Fruit fly (Drosophila melanogaster) whole organism, embryonic: ENCODE data around the gene CG15449.

Experiments
- Atf3 ChIP-seq: fragments of 200-800 bp; sonication (Bioruptor generic); optimal IDR thresholded peaks from 3 replicates; lab custom pipeline; 2016; ENCODE audit warnings: missing biosample characterization, missing genetic modification characterization
- Awh ChIP-seq: fragments of 200-800 bp; sonication (Bioruptor generic); IDR thresholded peaks from 2 replicates; pipeline ENCODE4, ENCODE4 v1.3.6; 2022; ENCODE audit warnings: missing biosample characterization, missing genetic modification characterization
- CG10321 ChIP-seq: fragments of 200-800 bp; sonication (Bioruptor generic); IDR thresholded peaks from 2 replicates; pipeline ENCODE4 v1.3.6; 2022; ENCODE audit warnings: missing biosample characterization, missing genetic modification characterization
- CG10543 ChIP-seq: fragments of 200-800 bp; sonication (Bioruptor generic); optimal IDR thresholded peaks from 3 replicates; lab custom pipeline; 2017; ENCODE audit warnings: missing biosample characterization, mild to moderate bottlenecking, missing genetic modification characterization, moderate library complexity
- CG11247 ChIP-seq: fragments of 200-800 bp; sonication (Bioruptor generic); IDR thresholded peaks from 2 replicates; pipeline ENCODE4 v1.3.6; 2022; ENCODE audit warnings: missing biosample characterization, missing genetic modification characterization
- CG12236 ChIP-seq: fragments of 200-800 bp; sonication (Bioruptor generic); optimal IDR thresholded peaks from 2 replicates; lab custom pipeline; 2016; ENCODE audit warnings: missing biosample characterization, missing genetic modification characterization
- CG13123 ChIP-seq: fragments of 200-800 bp; sonication (Bioruptor generic); optimal IDR thresholded peaks from 2 replicates; lab custom pipeline; 2016; ENCODE audit warnings: missing biosample characterization, missing genetic modification characterization
- CG13424 ChIP-seq: fragments of 200-800 bp; sonication (Bioruptor generic); optimal IDR thresholded peaks from 2 replicates; lab custom pipeline; 2019; ENCODE audit warnings: missing biosample characterization, mild to moderate bottlenecking, missing genetic modification characterization, moderate library complexity
- CG15479 ChIP-seq: fragments of 200-800 bp; sonication (Bioruptor generic); optimal IDR thresholded peaks from 3 replicates; lab custom pipeline; 2019; ENCODE audit warnings: missing biosample characterization, mild to moderate bottlenecking, missing genetic modification characterization, moderate library complexity
- CG16863 ChIP-seq: fragments of 200-800 bp; sonication (Bioruptor generic); optimal IDR thresholded peaks from 3 replicates; lab custom pipeline; 2016; ENCODE audit warnings: missing biosample characterization, missing genetic modification characterization
- CG31388 ChIP-seq: fragments of 200-800 bp; sonication (Bioruptor generic); optimal IDR thresholded peaks from 2 replicates; lab custom pipeline; 2016; ENCODE audit warnings: missing biosample characterization, missing genetic modification characterization
- CG32767 ChIP-seq: fragments of 200-800 bp; sonication (Bioruptor generic); IDR thresholded peaks from 2 replicates; pipeline ENCODE4 v1.3.6; 2022; ENCODE audit warnings: missing biosample characterization, missing genetic modification characterization
- CG34224 ChIP-seq: fragments of 200-800 bp; sonication (Bioruptor generic); IDR thresholded peaks from 3 replicates; pipeline ENCODE4 v1.3.6; 2022; ENCODE audit warnings: missing biosample characterization, missing genetic modification characterization; ENCODE audit not compliant: partially characterized antibody
- CG4617 ChIP-seq: fragments of 200-800 bp; sonication (Bioruptor generic); optimal IDR thresholded peaks from 3 replicates; lab custom pipeline; 2016; ENCODE audit warnings: missing biosample characterization, missing genetic modification characterization, borderline replicate concordance
- CG6654 ChIP-seq: fragments of 200-800 bp; sonication (Bioruptor generic); optimal IDR thresholded peaks from 2 replicates; lab custom pipeline; 2017; ENCODE audit warnings: missing biosample characterization, mild to moderate bottlenecking, missing genetic modification characterization
- CG7963 ChIP-seq: fragments of 200-800 bp; sonication (Bioruptor generic); IDR thresholded peaks from 3 replicates; pipeline ENCODE4 v1.3.6; 2022; ENCODE audit warnings: missing biosample characterization, missing genetic modification characterization; ENCODE audit not compliant: partially characterized antibody
- CG8290 ChIP-seq, 3 experiments: fragments of 200-800 bp; sonication (Bioruptor generic); optimal IDR thresholded peaks; 2 replicates each; lab custom pipeline; 2016 to 2019; ENCODE audit warnings: missing biosample characterization in 3 of 3, missing genetic modification characterization in 3 of 3, mild to moderate bottlenecking in 2 of 3, moderate library complexity in 1 of 3
- CG8359 ChIP-seq: fragments of 200-800 bp; sonication (Bioruptor generic); optimal IDR thresholded peaks from 2 replicates; lab custom pipeline; 2017; ENCODE audit warnings: missing biosample characterization, mild to moderate bottlenecking, missing genetic modification characterization, borderline replicate concordance
- CoRest ChIP-seq: fragments of 200-800 bp; sonication (Bioruptor generic); optimal IDR thresholded peaks from 3 replicates; lab custom pipeline; 2018; ENCODE audit warnings: missing biosample characterization, mild to moderate bottlenecking, missing genetic modification characterization, moderate library complexity
- D19B ChIP-seq: fragments of 200-800 bp; sonication (Bioruptor generic); optimal IDR thresholded peaks from 2 replicates; lab custom pipeline; 2017; ENCODE audit warnings: missing biosample characterization, mild to moderate bottlenecking, missing genetic modification characterization
- E2f2 ChIP-seq: fragments of 200-800 bp; sonication (Bioruptor generic); IDR thresholded peaks from 2 replicates; pipeline ENCODE4 v1.3.6; 2022; ENCODE audit warnings: missing biosample characterization, missing genetic modification characterization
- Ets97D ChIP-seq: fragments of 200-800 bp; sonication (Bioruptor generic); optimal IDR thresholded peaks from 3 replicates; lab custom pipeline; 2016; ENCODE audit warnings: missing biosample characterization, missing genetic modification characterization
- HLH54F ChIP-seq: fragments of 200-800 bp; sonication (Bioruptor generic); optimal IDR thresholded peaks from 3 replicates; lab custom pipeline; 2016; ENCODE audit warnings: missing biosample characterization, missing genetic modification characterization
- Jarid2 ChIP-seq: fragments of 200-800 bp; sonication (Bioruptor generic); optimal IDR thresholded peaks from 3 replicates; lab custom pipeline; 2017; ENCODE audit warnings: mild to moderate bottlenecking, missing biosample characterization, missing genetic modification reagents, missing genetic modification characterization
- Kr ChIP-seq: fragments of 200-800 bp; sonication (Bioruptor generic); optimal IDR thresholded peaks from 2 replicates; lab custom pipeline; 2017; ENCODE audit warnings: missing biosample characterization, mild to moderate bottlenecking, missing genetic modification characterization
- Mad ChIP-seq: fragments of 200-800 bp; sonication (Bioruptor generic); optimal IDR thresholded peaks from 2 replicates; lab custom pipeline; 2016; ENCODE audit warnings: missing biosample characterization, missing genetic modification characterization
- Med ChIP-seq: fragments of 200-800 bp; sonication (Bioruptor generic); peaks from one replicate; lab custom pipeline; 2016; ENCODE audit warnings: missing biosample characterization, missing genetic modification characterization, mild to moderate bottlenecking, inconsistent platforms, moderate library complexity
- NC2β ChIP-seq: fragments of 200-800 bp; sonication (Bioruptor generic); optimal IDR thresholded peaks from 2 replicates; lab custom pipeline; 2016; ENCODE audit warnings: missing biosample characterization, missing genetic modification characterization
- Poxn ChIP-seq: fragments of 200-800 bp; sonication (Bioruptor generic); IDR thresholded peaks from 2 replicates; pipeline ENCODE4 v1.3.6; 2022; ENCODE audit warnings: missing biosample characterization, missing genetic modification characterization
- Scr ChIP-seq: fragments of 200-800 bp; sonication (Bioruptor generic); IDR thresholded peaks from 2 replicates; pipeline ENCODE4 v1.3.6; 2022; ENCODE audit warnings: missing biosample characterization, missing genetic modification characterization; ENCODE audit not compliant: partially characterized antibody
- Sry-δ ChIP-seq: fragments of 200-800 bp; sonication (Bioruptor generic); optimal IDR thresholded peaks from 2 replicates; lab custom pipeline; 2016; ENCODE audit warnings: missing biosample characterization, missing genetic modification characterization
- Xrp1 ChIP-seq: fragments of 200-800 bp; sonication (Bioruptor generic); IDR thresholded peaks from 2 replicates; pipeline ENCODE4 v1.3.6; 2022; ENCODE audit warnings: missing biosample characterization, missing genetic modification characterization
- abd-A ChIP-seq: fragments of 200-800 bp; sonication (Bioruptor generic); optimal IDR thresholded peaks from 3 replicates; lab custom pipeline; 2019; ENCODE audit warnings: missing biosample characterization, mild to moderate bottlenecking, missing genetic modification characterization, moderate library complexity
- dmrt99B ChIP-seq: fragments of 200-800 bp; sonication (Bioruptor generic); optimal IDR thresholded peaks from 2 replicates; lab custom pipeline; 2018; ENCODE audit warnings: missing biosample characterization, mild to moderate bottlenecking, missing genetic modification characterization, moderate library complexity
- emc ChIP-seq: fragments of 200-800 bp; sonication (Bioruptor generic); optimal IDR thresholded peaks from 2 replicates; lab custom pipeline; 2016; ENCODE audit warnings: missing biosample characterization, missing genetic modification characterization
- eve ChIP-seq, 2 experiments: fragments of >200 bp; optimal IDR thresholded peaks; 2 replicates each; lab custom pipeline; 2017; ENCODE audit warnings: missing biosample characterization in 2 of 2, missing genetic modification characterization in 2 of 2
- exex ChIP-seq: fragments of 200-800 bp; sonication (Bioruptor generic); optimal IDR thresholded peaks from 4 replicates; lab custom pipeline; 2018; ENCODE audit warnings: missing biosample characterization, mild to moderate bottlenecking, missing genetic modification characterization, moderate library complexity
- hth ChIP-seq: fragments of >200 bp; optimal IDR thresholded peaks from 2 replicates; lab custom pipeline; 2017; ENCODE audit warnings: inconsistent platforms
- mam ChIP-seq: fragments of 200-800 bp; sonication (Bioruptor generic); optimal IDR thresholded peaks from 3 replicates; lab custom pipeline; 2016; ENCODE audit warnings: missing biosample characterization, missing genetic modification characterization
- onecut ChIP-seq: fragments of 200-800 bp; sonication (Bioruptor generic); IDR thresholded peaks from 2 replicates; pipeline ENCODE4 v1.3.6; 2022; ENCODE audit warnings: missing biosample characterization, missing genetic modification characterization
- phol ChIP-seq: fragments of 200-800 bp; sonication (Bioruptor generic); optimal IDR thresholded peaks from 3 replicates; lab custom pipeline; 2018; ENCODE audit warnings: missing biosample characterization, mild to moderate bottlenecking, missing genetic modification characterization, moderate library complexity
- pnt ChIP-seq: fragments of 200-800 bp; sonication (Bioruptor generic); optimal IDR thresholded peaks from 3 replicates; lab custom pipeline; 2016; ENCODE audit warnings: missing biosample characterization, missing genetic modification characterization
- run ChIP-seq: fragments of 200-800 bp; sonication (Bioruptor generic); optimal IDR thresholded peaks from 3 replicates; lab custom pipeline; 2018; ENCODE audit warnings: missing biosample characterization, mild to moderate bottlenecking, missing genetic modification characterization
- salm ChIP-seq: fragments of 200-800 bp; sonication (Bioruptor generic); optimal IDR thresholded peaks from 2 replicates; lab custom pipeline; 2018; ENCODE audit warnings: missing biosample characterization, mild to moderate bottlenecking, missing genetic modification characterization
- slbo ChIP-seq: fragments of 200-800 bp; sonication (Bioruptor generic); IDR thresholded peaks from 2 replicates; pipeline ENCODE4 v1.3.6; 2022; ENCODE audit warnings: missing biosample characterization, missing genetic modification characterization
- sug ChIP-seq: fragments of 200-800 bp; optimal IDR thresholded peaks from 2 replicates; lab custom pipeline; 2019; ENCODE audit warnings: missing biosample characterization, mild to moderate bottlenecking, missing genetic modification characterization, moderate library complexity
- tap ChIP-seq: fragments of 200-800 bp; optimal IDR thresholded peaks from 3 replicates; lab custom pipeline; 2019; ENCODE audit warnings: missing biosample characterization, mild to moderate bottlenecking, missing genetic modification characterization, moderate library complexity
- tin ChIP-seq: fragments of 200-800 bp; sonication (Bioruptor generic); optimal IDR thresholded peaks from 3 replicates; lab custom pipeline; 2016; ENCODE audit warnings: missing biosample characterization, missing genetic modification characterization
- yki ChIP-seq: fragments of >200 bp; optimal IDR thresholded peaks from 3 replicates; lab custom pipeline; 2018

CG15449 gene

dm6 chrX:21053849-21054581 is 13.6 kb upstream of the CG15449 start, which contains the start of the genes Stt3A and bves (continued):
- TF ChIP-seq phol (peak; percentile 97), Atf3 (GFP tag; lab: Kevin White, UChicago) (peak; percentile 97), Scr (GFP tag; lab: Robert Waterston, UW) (peak; percentile 53), Sry-δ (GFP tag; lab: Kevin White, UChicago) (peak; percentile 57), mam (peak; percentile 98), HLH54F (GFP tag; lab: Kevin White, UChicago) (peak; percentile 98), tin (GFP tag; lab: Kevin White, UChicago) (peak; percentile 98), emc (GFP tag; lab: Kevin White, UChicago) (peak; percentile 95), run (tag; lab: Kevin White, UChicago) (peak; percentile 98), E2f2 (peak; percentile 89), CG32767 (GFP tag; lab: Robert Waterston, UW) (peak; percentile 98), CG11247 (GFP tag; lab: Robert Waterston, UW) (peak; percentile 96), Awh (GFP tag; lab: Robert Waterston, UW) (peak; percentile 97), dmrt99B (tag; lab: Kevin White, UChicago) (peak; percentile 99), Ets97D (GFP tag; lab: Kevin White, UChicago) (peak; percentile 91), onecut (GFP tag; lab: Robert Waterston, UW) (peak; percentile 97), eve (GFP tag; optimal IDR thresholded peaks at IDR 0.05; lab: Kevin White, UChicago) (peak; percentile 75 to 99), CG13424 (peak; percentile 98), yki (lab: Kevin White, UChicago) (no peak), CG15479 (peak; percentile 59), Med (peak; percentile 100), abd-A (tag; lab: Kevin White, UChicago) (peak; percentile 93), D19B (peak; percentile 92), Kr (GFP tag; lab: Kevin White, UChicago) (peak; percentile 85), hth (lab: Kevin White, UChicago) (no peak), tap (tag; lab: Kevin White, UChicago) (peak; percentile 98), CG31388 (peak; percentile 89), pnt (peak; percentile 97), Mad (GFP tag; lab: Kevin White, UChicago) (peak; percentile 99), CG8359 (GFP tag; lab: Kevin White, UChicago) (peak; percentile 94), slbo (GFP tag; lab: Robert Waterston, UW) (peak; percentile 97), Xrp1 (GFP tag; lab: Robert Waterston, UW) (peak; percentile 99), CG7963 (GFP tag; lab: Robert Waterston, UW) (no peak; the same call in 1 of the 3 replicates), CG34224 (GFP tag; lab: Robert Waterston, UW) (peak; percentile 79), CG8290 (GFP tag; optimal IDR thresholded peaks at IDR 0.05; lab: Kevin White, UChicago) (peak; percentile 96), CG8290 (tag; optimal IDR thresholded peaks at IDR 0.05; lab: Kevin White, UChicago) (peak; percentile 84 to 93), exex (peak; percentile 90), CG16863 (GFP tag; lab: Kevin White, UChicago) (peak; percentile 98), Jarid2 (GFP tag; lab: Kevin White, UChicago) (peak; percentile 90), CG4617 (GFP tag; lab: Kevin White, UChicago) (peak; percentile 95), sug (tag; lab: Kevin White, UChicago) (peak; percentile 94), CG6654 (GFP tag; lab: Kevin White, UChicago) (peak; percentile 90), Poxn (GFP tag; lab: Robert Waterston, UW) (peak; percentile 86), CG13123 (GFP tag; lab: Kevin White, UChicago) (peak; percentile 96), CG10321 (GFP tag; lab: Robert Waterston, UW) (peak; percentile 83), CG10543 (GFP tag; lab: Kevin White, UChicago) (peak; percentile 96), CG12236 (GFP tag; lab: Kevin White, UChicago) (peak; percentile 97), salm (tag; lab: Kevin White, UChicago) (peak; percentile 99), CoRest (tag; lab: Kevin White, UChicago) (peak; percentile 98), NC2β (GFP tag; lab: Kevin White, UChicago) (peak; percentile 98)
